Fruit fly (Drosophila melanogaster) whole organism, embryonic: ENCODE data around the gene Tet.

Experiments
- Asciz ChIP-seq: fragments of 200-800 bp; sonication (Bioruptor generic); optimal IDR thresholded peaks from 2 replicates; lab custom pipeline; 2017; ENCODE audit warnings: missing biosample characterization, mild to moderate bottlenecking, missing genetic modification characterization, missing genetic modification reagents
- Atf6 ChIP-seq: fragments of 200-800 bp; sonication (Bioruptor generic); IDR thresholded peaks from 2 replicates; pipeline ENCODE4 v1.3.6; 2022; ENCODE audit warnings: missing biosample characterization, missing genetic modification characterization
- CG12071 ChIP-seq: fragments of 200-800 bp; sonication (Bioruptor generic); optimal IDR thresholded peaks from 3 replicates; lab custom pipeline; 2018; ENCODE audit warnings: missing biosample characterization, mild to moderate bottlenecking, missing genetic modification characterization
- CG12219 ChIP-seq: fragments of 200-800 bp; sonication (Bioruptor generic); optimal IDR thresholded peaks from 3 replicates; lab custom pipeline; 2018; ENCODE audit warnings: missing biosample characterization, mild to moderate bottlenecking, missing genetic modification characterization
- CG13287 ChIP-seq: fragments of 200-800 bp; sonication (Bioruptor generic); IDR thresholded peaks from 2 replicates; pipeline ENCODE4 v1.3.6; 2022; ENCODE audit warnings: missing biosample characterization, missing genetic modification characterization; ENCODE audit not compliant: partially characterized antibody
- CG13894 ChIP-seq: fragments of 200-800 bp; sonication (Bioruptor generic); optimal IDR thresholded peaks from 3 replicates; lab custom pipeline; 2018; ENCODE audit warnings: missing biosample characterization, mild to moderate bottlenecking, missing genetic modification characterization, moderate library complexity
- CG14014 ChIP-seq: fragments of 200-800 bp; sonication (Bioruptor generic); IDR thresholded peaks from 2 replicates; pipeline ENCODE4 v1.3.6; 2022; ENCODE audit warnings: missing biosample characterization, missing genetic modification characterization
- CG15514 ChIP-seq: fragments of 200-800 bp; sonication (Bioruptor generic); optimal IDR thresholded peaks from 3 replicates; lab custom pipeline; 2017; ENCODE audit warnings: missing biosample characterization, missing genetic modification characterization, mild to moderate bottlenecking, moderate library complexity, missing genetic modification reagents
- CG15696 ChIP-seq: fragments of 200-800 bp; sonication (Bioruptor generic); optimal IDR thresholded peaks from 2 replicates; lab custom pipeline; 2019; ENCODE audit warnings: missing biosample characterization, mild to moderate bottlenecking, missing genetic modification characterization, moderate library complexity
- CG18011 ChIP-seq: fragments of 200-800 bp; sonication (Bioruptor generic); optimal IDR thresholded peaks from 2 replicates; lab custom pipeline; 2017; ENCODE audit warnings: missing biosample characterization, missing genetic modification characterization, mild to moderate bottlenecking, moderate library complexity, missing genotype
- CG2116 ChIP-seq: fragments of 200-800 bp; sonication (Bioruptor generic); optimal IDR thresholded peaks from 3 replicates; lab custom pipeline; 2018; ENCODE audit warnings: missing biosample characterization, mild to moderate bottlenecking, missing genetic modification characterization
- CG30431 ChIP-seq: fragments of 200-800 bp; sonication (Bioruptor generic); optimal IDR thresholded peaks from 2 replicates; lab custom pipeline; 2017; ENCODE audit warnings: missing biosample characterization, missing genetic modification characterization
- CG3726 ChIP-seq: fragments of 200-800 bp; sonication (Bioruptor generic); IDR thresholded peaks from 3 replicates; pipeline ENCODE4, ENCODE4 v1.3.6; 2022; ENCODE audit warnings: missing biosample characterization, missing genetic modification characterization
- CG4360 ChIP-seq: fragments of 200-800 bp; sonication (Bioruptor generic); IDR thresholded peaks from 2 replicates; pipeline ENCODE4 v1.3.6; 2022; ENCODE audit warnings: missing biosample characterization, missing genetic modification characterization
- CG4424 ChIP-seq: fragments of 200-800 bp; sonication (Bioruptor generic); optimal IDR thresholded peaks from 3 replicates; lab custom pipeline; 2016; ENCODE audit warnings: missing biosample characterization, missing genetic modification characterization
- CG6689 ChIP-seq: fragments of 200-800 bp; sonication (Bioruptor generic); IDR thresholded peaks from 2 replicates; pipeline ENCODE4 v1.3.6; 2022; ENCODE audit warnings: missing biosample characterization, missing genetic modification characterization
- CG6854 ChIP-seq: fragments of 200-800 bp; sonication (Bioruptor generic); optimal IDR thresholded peaks from 3 replicates; lab custom pipeline; 2017; ENCODE audit warnings: missing biosample characterization, mild to moderate bottlenecking, missing genetic modification characterization
- CG8359 ChIP-seq: fragments of 200-800 bp; sonication (Bioruptor generic); optimal IDR thresholded peaks from 2 replicates; lab custom pipeline; 2017; ENCODE audit warnings: missing biosample characterization, mild to moderate bottlenecking, missing genetic modification characterization, borderline replicate concordance
- CG9437 ChIP-seq: fragments of 200-800 bp; sonication (Bioruptor generic); optimal IDR thresholded peaks from 2 replicates; lab custom pipeline; 2018; ENCODE audit warnings: missing biosample characterization, mild to moderate bottlenecking, missing genetic modification characterization
- D19A ChIP-seq: fragments of 200-800 bp; optimal IDR thresholded peaks from 3 replicates; lab custom pipeline; 2019; ENCODE audit warnings: missing biosample characterization, mild to moderate bottlenecking, missing genetic modification characterization, moderate library complexity
- E2f1 ChIP-seq: fragments of 200-800 bp; sonication (Bioruptor generic); IDR thresholded peaks from 2 replicates; pipeline ENCODE4 v1.3.6; 2022; ENCODE audit warnings: missing biosample characterization, missing genetic modification characterization
- Fer1 ChIP-seq: fragments of 200-800 bp; sonication (Bioruptor generic); optimal IDR thresholded peaks from 2 replicates; lab custom pipeline; 2017; ENCODE audit warnings: missing biosample characterization, mild to moderate bottlenecking, missing genetic modification characterization
- H2.0 ChIP-seq: fragments of 200-800 bp; sonication (Bioruptor generic); IDR thresholded peaks from 2 replicates; pipeline ENCODE4 v1.3.6; 2022; ENCODE audit warnings: missing biosample characterization, missing genetic modification characterization
- Hr39 ChIP-seq: fragments of >200 bp; optimal IDR thresholded peaks from 2 replicates; lab custom pipeline; 2017
- Med ChIP-seq: fragments of 200-800 bp; sonication (Bioruptor generic); peaks from one replicate; lab custom pipeline; 2016; ENCODE audit warnings: missing biosample characterization, missing genetic modification characterization, mild to moderate bottlenecking, inconsistent platforms, moderate library complexity
- NK7.1 ChIP-seq: fragments of 200-800 bp; sonication (Bioruptor generic); optimal IDR thresholded peaks from 3 replicates; lab custom pipeline; 2016; ENCODE audit warnings: missing biosample characterization, missing genetic modification characterization
- Rfx ChIP-seq: fragments of 200-800 bp; sonication (Bioruptor generic); IDR thresholded peaks from 2 replicates; pipeline ENCODE4 v1.3.6; 2022; ENCODE audit warnings: missing biosample characterization, missing genetic modification characterization
- Side ChIP-seq: fragments of 200-800 bp; sonication (Bioruptor generic); optimal IDR thresholded peaks from 2 replicates; lab custom pipeline; 2016; ENCODE audit warnings: missing biosample characterization, missing genetic modification characterization
- abd-A ChIP-seq: fragments of 200-800 bp; sonication (Bioruptor generic); optimal IDR thresholded peaks from 3 replicates; lab custom pipeline; 2019; ENCODE audit warnings: missing biosample characterization, mild to moderate bottlenecking, missing genetic modification characterization, moderate library complexity
- aop ChIP-seq: fragments of 200-800 bp; sonication (Bioruptor generic); IDR thresholded peaks from 2 replicates; pipeline ENCODE4 v1.3.6; 2022; ENCODE audit warnings: missing biosample characterization, missing genetic modification characterization
- ato ChIP-seq: fragments of 200-800 bp; sonication (Bioruptor generic); IDR thresholded peaks from 2 replicates; pipeline ENCODE4 v1.3.6; 2022; ENCODE audit warnings: missing biosample characterization, missing genetic modification characterization; ENCODE audit not compliant: partially characterized antibody
- btn ChIP-seq: fragments of 200-800 bp; sonication (Bioruptor generic); optimal IDR thresholded peaks from 2 replicates; lab custom pipeline; 2016; ENCODE audit warnings: missing biosample characterization, missing genetic modification characterization
- ci ChIP-seq: fragments of 200-800 bp; sonication (Bioruptor generic); IDR thresholded peaks from 3 replicates; pipeline ENCODE4 v1.3.6; 2022; ENCODE audit warnings: missing biosample characterization, missing genetic modification characterization
- disco-r ChIP-seq: fragments of 200-800 bp; sonication (Bioruptor generic); optimal IDR thresholded peaks from 2 replicates; lab custom pipeline; 2016; ENCODE audit warnings: missing biosample characterization, missing genetic modification characterization
- dmrt99B ChIP-seq: fragments of 200-800 bp; sonication (Bioruptor generic); optimal IDR thresholded peaks from 2 replicates; lab custom pipeline; 2018; ENCODE audit warnings: missing biosample characterization, mild to moderate bottlenecking, missing genetic modification characterization, moderate library complexity
- exex ChIP-seq: fragments of 200-800 bp; sonication (Bioruptor generic); optimal IDR thresholded peaks from 4 replicates; lab custom pipeline; 2018; ENCODE audit warnings: missing biosample characterization, mild to moderate bottlenecking, missing genetic modification characterization, moderate library complexity
- grn ChIP-seq: fragments of 200-800 bp; sonication (Bioruptor generic); optimal IDR thresholded peaks from 3 replicates; lab custom pipeline; 2017; ENCODE audit warnings: missing biosample characterization, missing genetic modification characterization
- h ChIP-seq: fragments of >200 bp; optimal IDR thresholded peaks from 2 replicates; lab custom pipeline; 2017
- hbn ChIP-seq: fragments of 200-800 bp; sonication (Bioruptor generic); IDR thresholded peaks from 2 replicates; pipeline ENCODE4 v1.3.6; 2022; ENCODE audit warnings: missing biosample characterization, missing genetic modification characterization; ENCODE audit not compliant: partially characterized antibody
- hkb ChIP-seq, 2 experiments: fragments of 200-800 bp in 1 of 2; fragments of >200 bp in 1 of 2; sonication (Bioruptor generic) in 1 of 2; IDR thresholded peaks in 1 of 2; optimal IDR thresholded peaks in 1 of 2; 2 replicates each; pipeline versions ENCODE4 v1.3.6 to Lab custom; 2017 to 2022; ENCODE audit warnings: missing biosample characterization in 1 of 2, missing genetic modification characterization in 1 of 2
- mld ChIP-seq: fragments of 200-800 bp; sonication (Bioruptor generic); IDR thresholded peaks from 3 replicates; pipeline ENCODE4 v1.3.6; 2022; ENCODE audit warnings: missing biosample characterization, missing genetic modification characterization; ENCODE audit not compliant: partially characterized antibody
- nau ChIP-seq: fragments of 200-800 bp; sonication (Bioruptor generic); optimal IDR thresholded peaks from 3 replicates; lab custom pipeline; 2017; ENCODE audit warnings: missing biosample characterization, mild to moderate bottlenecking, missing genetic modification characterization, missing genetic modification reagents
- nerfin-1 ChIP-seq: fragments of 200-800 bp; sonication (Bioruptor generic); optimal IDR thresholded peaks from 3 replicates; lab custom pipeline; 2019; ENCODE audit warnings: missing biosample characterization, mild to moderate bottlenecking, missing genetic modification characterization, moderate library complexity
- pita ChIP-seq: fragments of 200-800 bp; sonication (Bioruptor generic); optimal IDR thresholded peaks from 2 replicates; lab custom pipeline; 2017; ENCODE audit warnings: missing biosample characterization, mild to moderate bottlenecking, missing genetic modification characterization
- pros ChIP-seq: fragments of 200-800 bp; sonication (Bioruptor generic); optimal IDR thresholded peaks from 3 replicates; lab custom pipeline; 2019; ENCODE audit warnings: missing biosample characterization, mild to moderate bottlenecking, missing genetic modification characterization, moderate library complexity
- run ChIP-seq: fragments of 200-800 bp; sonication (Bioruptor generic); optimal IDR thresholded peaks from 3 replicates; lab custom pipeline; 2018; ENCODE audit warnings: missing biosample characterization, mild to moderate bottlenecking, missing genetic modification characterization
- sqz ChIP-seq: fragments of 200-800 bp; sonication (Bioruptor generic); optimal IDR thresholded peaks from 3 replicates; lab custom pipeline; 2018; ENCODE audit warnings: missing biosample characterization, mild to moderate bottlenecking, missing genetic modification characterization
- yki ChIP-seq: fragments of >200 bp; optimal IDR thresholded peaks from 3 replicates; lab custom pipeline; 2018
- z ChIP-seq: fragments of 200-800 bp; sonication (Bioruptor generic); IDR thresholded peaks from 3 replicates; pipeline ENCODE4 v1.3.6; 2022; ENCODE audit warnings: missing biosample characterization, missing genetic modification characterization

Tet gene

DNA sequence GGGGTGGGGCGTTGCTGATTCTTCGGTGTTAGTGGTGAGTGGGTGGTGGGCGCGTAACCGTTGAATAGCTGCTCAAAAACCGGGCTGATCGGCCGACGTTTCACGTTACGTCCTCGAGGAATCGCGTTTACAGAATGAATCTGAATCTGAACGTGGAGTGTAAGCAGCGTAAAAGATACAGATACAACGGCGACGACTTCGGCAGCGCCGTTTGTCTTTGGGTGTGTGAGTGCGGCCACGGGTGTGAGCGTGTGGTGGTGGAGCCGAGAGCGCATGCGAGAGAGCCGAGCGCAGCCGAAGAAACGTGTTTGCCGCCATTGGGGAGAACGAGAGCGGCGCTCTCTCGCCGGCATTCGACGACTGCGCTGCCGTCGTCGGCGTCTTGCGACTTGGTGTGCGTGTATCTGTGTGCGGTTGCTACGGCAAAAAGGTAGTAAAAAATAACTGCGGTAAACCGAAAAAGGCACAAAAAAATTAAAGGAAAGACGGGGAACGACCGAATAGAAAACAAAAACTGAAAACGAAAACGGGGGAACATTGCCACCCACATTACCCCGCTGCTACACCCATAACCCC is 57.9 kb downstream of the Tet start (continued):
- TF ChIP-seq CG3726 (GFP tag; lab: Robert Waterston, UW), result no peak
- TF ChIP-seq aop (GFP tag; lab: Robert Waterston, UW), result no peak
- peak; percentile 39 for TF ChIP-seq nau (GFP tag; lab: Kevin White, UChicago)
- TF ChIP-seq z (GFP tag; lab: Robert Waterston, UW), result 0 out of 3 replicates have a peak, but pooled peaks have one; percentile 42
- TF ChIP-seq h (lab: Kevin White, UChicago), result no peak
- peak; percentile 49 for TF ChIP-seq CG12071
- no peak for TF ChIP-seq CG14014 (GFP tag; lab: Robert Waterston, UW)
- peak; percentile 35 for TF ChIP-seq exex
- TF ChIP-seq pros (GFP tag; lab: Kevin White, UChicago), result peak; percentile 96
- TF ChIP-seq abd-A (tag; lab: Kevin White, UChicago), result peak; percentile 79
- TF ChIP-seq CG30431 (GFP tag; lab: Kevin White, UChicago), result no peak
- TF ChIP-seq sqz (GFP tag; lab: Kevin White, UChicago), result peak; percentile 1
- TF ChIP-seq Rfx (GFP tag; lab: Robert Waterston, UW), result peak; percentile 47; the same call in 1 of the 2 replicates
- TF ChIP-seq Fer1 (GFP tag; lab: Kevin White, UChicago), result peak; percentile 77
- no peak for TF ChIP-seq Hr39
- TF ChIP-seq hkb (optimal IDR thresholded peaks at IDR 0.05; lab: Kevin White, UChicago), result no peak
- TF ChIP-seq hkb (GFP tag; IDR thresholded peaks at IDR 0.05; lab: Robert Waterston, UW), result peak; percentile 68; the same call in 1 of the 2 replicates
- TF ChIP-seq nerfin-1 (tag; lab: Kevin White, UChicago), result peak; percentile 57
- peak; percentile 28 for TF ChIP-seq CG8359
- TF ChIP-seq CG15514, result peak; percentile 45
- peak; percentile 89 for TF ChIP-seq CG4424 (GFP tag; lab: Kevin White, UChicago)
- peak; percentile 48 for TF ChIP-seq D19A (tag; lab: Kevin White, UChicago)
- TF ChIP-seq CG6854 (GFP tag; lab: Kevin White, UChicago), result no peak
- peak; percentile 46; the same call in 1 of the 2 replicates for TF ChIP-seq Atf6
- peak; percentile 89 for TF ChIP-seq Med
- no peak for TF ChIP-seq CG15696 (tag; lab: Kevin White, UChicago)
- peak; percentile 61 for TF ChIP-seq CG4360 (GFP tag; lab: Robert Waterston, UW)
- no peak for TF ChIP-seq disco-r (GFP tag; lab: Kevin White, UChicago)
- peak; percentile 65; the same call in 1 of the 2 replicates for TF ChIP-seq CG13287 (GFP tag; lab: Robert Waterston, UW)
- TF ChIP-seq CG13894 (tag; lab: Kevin White, UChicago), result peak; percentile 73
- 0 out of 2 replicates have a peak, but pooled peaks have one; percentile 14 for TF ChIP-seq CG6689 (GFP tag; lab: Robert Waterston, UW)
- peak; percentile 91 for TF ChIP-seq yki (lab: Kevin White, UChicago)
- TF ChIP-seq Side (GFP tag; lab: Kevin White, UChicago), result peak; percentile 46
- no peak for TF ChIP-seq NK7.1 (GFP tag; lab: Kevin White, UChicago)
- TF ChIP-seq ato (GFP tag; lab: Robert Waterston, UW), result no peak
- no peak for TF ChIP-seq pita
- peak; percentile 78 for TF ChIP-seq ci
- TF ChIP-seq btn, result peak; percentile 11
- TF ChIP-seq dmrt99B (tag; lab: Kevin White, UChicago), result peak; percentile 17
- TF ChIP-seq CG12219, result peak; percentile 5
- TF ChIP-seq CG18011 (GFP tag; lab: Kevin White, UChicago), result peak; percentile 3
- 0 out of 3 replicates have a peak, but pooled peaks have one; percentile 20 for TF ChIP-seq mld
- TF ChIP-seq E2f1 (GFP tag; lab: Robert Waterston, UW), result no peak
- peak; percentile 20 for TF ChIP-seq grn (GFP tag; lab: Kevin White, UChicago)
- peak; percentile 66 for TF ChIP-seq CG9437 (GFP tag; lab: Kevin White, UChicago)
- TF ChIP-seq hbn (GFP tag; lab: Robert Waterston, UW), result peak; percentile 28; the same call in 1 of the 2 replicates
- TF ChIP-seq H2.0, result no peak
- TF ChIP-seq Asciz, result peak; percentile 38
- TF ChIP-seq CG2116, result no peak
- peak; percentile 44 for TF ChIP-seq run (tag; lab: Kevin White, UChicago)
